Worm (Caenorhabditis elegans): ENCODE data around the gene C26D10.7.

DNA sequence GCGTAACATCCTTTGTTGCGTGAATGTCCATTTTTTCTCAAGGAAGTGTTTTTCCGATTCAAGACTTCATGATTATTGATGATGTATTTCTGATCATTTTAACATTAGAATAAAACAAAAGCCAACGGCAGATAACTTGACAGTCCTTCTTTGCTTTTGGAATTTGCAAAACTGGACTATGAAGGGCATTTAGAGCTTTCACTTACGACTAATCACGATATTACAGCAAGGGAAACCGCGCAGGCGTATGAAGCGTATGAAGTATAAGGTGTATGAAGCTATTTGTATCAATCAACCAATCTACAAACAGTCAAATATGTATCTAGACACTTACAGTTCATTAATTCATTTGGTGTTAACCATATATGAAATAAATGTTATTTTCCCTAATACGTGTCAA lies 44.0 kb downstream of the C26D10.7 start:
- TF ChIP-seq B0310.2 (tag; optimal IDR thresholded peaks at IDR 0.05), result no peak
- TF ChIP-seq hmg-4 (GFP tag; optimal IDR thresholded peaks at IDR 0.05), result no peak
- no peak for TF ChIP-seq ama-1 (optimal IDR thresholded peaks at IDR 0.05)
- no peak for TF ChIP-seq ets-7 (tag; optimal IDR thresholded peaks at IDR 0.05)
- TF ChIP-seq hnd-1 (tag; optimal IDR thresholded peaks at IDR 0.05), result no peak
- TF ChIP-seq ceh-36 (tag; optimal IDR thresholded peaks at IDR 0.05), result no peak
- no peak for TF ChIP-seq tra-4 (tag; optimal IDR thresholded peaks at IDR 0.05)
- TF ChIP-seq flt-1 (GFP tag; IDR thresholded peaks at IDR 0.05), result no peak
- no peak for TF ChIP-seq sea-1 (GFP tag; conservative IDR thresholded peaks at IDR 0.05)
- no peak for TF ChIP-seq pes-1 (GFP tag; IDR thresholded peaks at IDR 0.05)
- TF ChIP-seq tbx-11 (GFP tag; IDR thresholded peaks at IDR 0.05), result no peak

All from whole organism, early embryonic.